Fruit fly (Drosophila melanogaster): ENCODE data around the gene sba.

sba gene

DNA sequence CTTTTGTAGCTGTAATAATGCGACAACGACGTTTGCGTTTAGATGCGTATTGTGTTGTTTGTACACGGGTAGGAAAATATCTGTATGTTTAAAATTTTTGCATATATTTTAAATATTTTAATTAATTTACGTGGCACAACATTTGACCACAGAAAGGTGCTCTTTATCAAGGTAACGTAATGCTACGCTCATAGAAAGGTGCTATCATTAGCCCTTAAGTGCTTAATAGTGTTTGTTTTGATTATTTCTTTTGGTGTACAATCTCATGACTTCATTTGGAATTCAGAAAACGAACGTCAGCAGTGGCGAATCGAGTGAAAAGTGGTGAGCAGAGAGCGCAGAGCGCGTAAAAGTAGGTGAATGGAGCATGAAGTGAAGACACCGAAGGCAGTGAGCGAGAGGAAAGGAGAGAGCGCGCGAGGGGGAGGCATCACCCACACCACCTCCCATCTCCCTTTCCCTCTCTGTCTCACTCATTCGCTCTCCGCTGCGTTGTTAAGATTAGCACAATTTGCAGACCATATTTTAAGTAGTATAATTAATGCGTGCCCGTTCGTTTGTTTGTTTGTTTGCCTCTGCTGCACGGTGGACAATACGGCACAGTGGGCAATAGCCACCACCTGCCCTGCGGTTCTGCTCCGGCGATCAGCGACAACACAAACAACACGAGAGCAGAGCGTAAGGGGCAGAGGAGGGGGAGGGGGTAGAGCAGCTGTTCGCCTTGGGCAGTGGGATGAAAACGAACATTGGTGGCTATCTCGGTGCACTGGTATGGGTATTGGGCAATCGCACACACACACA is 872 bp downstream of the sba start (continued):
- TF ChIP-seq CG2199 (GFP tag; IDR thresholded peaks at IDR 0.05), result no peak
- no peak for TF ChIP-seq Lim3 (GFP tag; IDR thresholded peaks at IDR 0.05)
- TF ChIP-seq amos (GFP tag; IDR thresholded peaks at IDR 0.05; ENCODE audit: partially characterized antibody), result no peak
- 0 out of 3 replicates have a peak, but pooled peaks have one; percentile 27 for TF ChIP-seq ase (GFP tag; IDR thresholded peaks at IDR 0.05)
- TF ChIP-seq slou (GFP tag; optimal IDR thresholded peaks at IDR 0.05), result no peak
- TF ChIP-seq exex (tag; optimal IDR thresholded peaks at IDR 0.05), result no peak
- TF ChIP-seq Fer1 (GFP tag; optimal IDR thresholded peaks at IDR 0.05), result peak; percentile 33
- no peak for TF ChIP-seq gcm2 (GFP tag; optimal IDR thresholded peaks at IDR 0.05)
- no peak for TF ChIP-seq kay (GFP tag; optimal IDR thresholded peaks at IDR 0.05)
- TF ChIP-seq Fer3 (tag; optimal IDR thresholded peaks at IDR 0.05), result peak; percentile 44
- no peak for TF ChIP-seq unc-4 (GFP tag; IDR thresholded peaks at IDR 0.05; ENCODE audit: partially characterized antibody)
- TF ChIP-seq NfI (GFP tag; optimal IDR thresholded peaks at IDR 0.05), result peak; percentile 65
- peak; percentile 31 for TF ChIP-seq CG2712 (tag; optimal IDR thresholded peaks at IDR 0.05)
- no peak for TF ChIP-seq CG1647 (GFP tag; optimal IDR thresholded peaks at IDR 0.05)
- TF ChIP-seq kah (GFP tag; optimal IDR thresholded peaks at IDR 0.05), result peak; percentile 57
- no peak for TF ChIP-seq fd64A (GFP tag; optimal IDR thresholded peaks at IDR 0.05)
- 0 out of 3 replicates have a peak, but pooled peaks have one; percentile 33 for TF ChIP-seq H15 (GFP tag; IDR thresholded peaks at IDR 0.05)
- TF ChIP-seq cad (GFP tag; optimal IDR thresholded peaks at IDR 0.05), result no peak
- TF ChIP-seq CG13775 (GFP tag; optimal IDR thresholded peaks at IDR 0.05), result peak; percentile 10
- no peak for TF ChIP-seq pan (optimal IDR thresholded peaks at IDR 0.05)
- TF ChIP-seq pan (GFP tag; optimal IDR thresholded peaks at IDR 0.05 in 1 of 2, IDR thresholded peaks at IDR 0.05 in 1 of 2), result peak in 1 of 2 experiments; percentile 71
- TF ChIP-seq gt (GFP tag; IDR thresholded peaks at IDR 0.05), result no peak
- peak; percentile 20; the same call in 1 of the 2 replicates for TF ChIP-seq CG14014 (GFP tag; IDR thresholded peaks at IDR 0.05)
- peak; percentile 46 for TF ChIP-seq ind (GFP tag; optimal IDR thresholded peaks at IDR 0.05)
- peak; percentile 93 for TF ChIP-seq CG10543 (GFP tag; optimal IDR thresholded peaks at IDR 0.05)
- peak; percentile 58 for TF ChIP-seq Xrp1 (GFP tag; IDR thresholded peaks at IDR 0.05)
- peak; percentile 23 for TF ChIP-seq CG1792 (GFP tag; optimal IDR thresholded peaks at IDR 0.05)
- no peak for TF ChIP-seq tin (GFP tag; optimal IDR thresholded peaks at IDR 0.05)
- no peak for TF ChIP-seq dati (GFP tag; IDR thresholded peaks at IDR 0.05)
- TF ChIP-seq CG32532 (GFP tag; IDR thresholded peaks at IDR 0.05), result peak; percentile 61; the same call in 1 of the 2 replicates
- no peak for TF ChIP-seq Hmx (GFP tag; optimal IDR thresholded peaks at IDR 0.05)
- TF ChIP-seq dimm (GFP tag; IDR thresholded peaks at IDR 0.05), result no peak
- no peak for TF ChIP-seq h (optimal IDR thresholded peaks at IDR 0.05)
- TF ChIP-seq Trl (optimal IDR thresholded peaks at IDR 0.05), result peak; percentile 65 to 79
- TF ChIP-seq Trl (GFP tag; optimal IDR thresholded peaks at IDR 0.05), result no peak
- TF ChIP-seq sr (GFP tag; IDR thresholded peaks at IDR 0.05), result peak; percentile 79
- TF ChIP-seq Ptx1 (GFP tag; IDR thresholded peaks at IDR 0.05), result peak; percentile 62
- TF ChIP-seq C15 (GFP tag; IDR thresholded peaks at IDR 0.05), result no peak
- peak; percentile 36 for TF ChIP-seq Sox100B (GFP tag; optimal IDR thresholded peaks at IDR 0.05)
- TF ChIP-seq CrebB (tag; optimal IDR thresholded peaks at IDR 0.05), result peak; percentile 33
- TF ChIP-seq zf30C (GFP tag; optimal IDR thresholded peaks at IDR 0.05), result peak; percentile 34
- no peak for TF ChIP-seq CG3847 (GFP tag; IDR thresholded peaks at IDR 0.05)
- TF ChIP-seq Sin3A (optimal IDR thresholded peaks at IDR 0.05), result no peak
- TF ChIP-seq zen2 (GFP tag; IDR thresholded peaks at IDR 0.05; ENCODE audit: partially characterized antibody), result no peak
- peak; percentile 71 for TF ChIP-seq vvl (GFP tag; IDR thresholded peaks at IDR 0.05)
- TF ChIP-seq chinmo (GFP tag; IDR thresholded peaks at IDR 0.05; ENCODE audit: partially characterized antibody), result peak; percentile 97; the same call in 3 of the 4 replicates
- no peak; the same call in 1 of the 2 replicates for TF ChIP-seq Bgb (GFP tag; IDR thresholded peaks at IDR 0.05; ENCODE audit: partially characterized antibody)
- TF ChIP-seq H2.0 (GFP tag; IDR thresholded peaks at IDR 0.05), result peak; percentile 61
- peak; percentile 23 for TF ChIP-seq bigmax (GFP tag; optimal IDR thresholded peaks at IDR 0.05)
- TF ChIP-seq CG9609 (GFP tag; optimal IDR thresholded peaks at IDR 0.05), result no peak
- peak; percentile 8 for TF ChIP-seq trem (tag; optimal IDR thresholded peaks at IDR 0.05)

Measured in whole organism, embryonic.